Fruit fly (Drosophila melanogaster) whole organism, embryonic: ENCODE results near the gene CG6766.

Source experiments
- CG10267 ChIP-seq: fragments of 200-800 bp; sonication (Bioruptor generic); optimal IDR thresholded peaks from 2 replicates; lab custom pipeline; 2018; ENCODE audit warnings: missing biosample characterization, mild to moderate bottlenecking, missing genetic modification characterization, moderate library complexity
- CG10274 ChIP-seq: fragments of 200-800 bp; sonication (Bioruptor generic); optimal IDR thresholded peaks from 3 replicates; lab custom pipeline; 2017; ENCODE audit warnings: missing biosample characterization, mild to moderate bottlenecking, missing genetic modification characterization
- CG11456 ChIP-seq: fragments of 200-800 bp; sonication (Bioruptor generic); IDR thresholded peaks from 3 replicates; pipeline ENCODE4 v1.3.6; 2022; ENCODE audit warnings: missing biosample characterization, missing genetic modification characterization
- CG12219 ChIP-seq: fragments of 200-800 bp; sonication (Bioruptor generic); optimal IDR thresholded peaks from 3 replicates; lab custom pipeline; 2018; ENCODE audit warnings: missing biosample characterization, mild to moderate bottlenecking, missing genetic modification characterization
- CG12391 ChIP-seq: fragments of 200-800 bp; sonication (Bioruptor generic); optimal IDR thresholded peaks from 3 replicates; lab custom pipeline; 2018; ENCODE audit warnings: missing biosample characterization, mild to moderate bottlenecking, missing genetic modification characterization, moderate library complexity
- CG13624 ChIP-seq: fragments of 200-800 bp; sonication (Bioruptor generic); optimal IDR thresholded peaks from 2 replicates; lab custom pipeline; 2016; ENCODE audit warnings: missing biosample characterization, missing genetic modification characterization
- CG13894 ChIP-seq: fragments of 200-800 bp; sonication (Bioruptor generic); optimal IDR thresholded peaks from 3 replicates; lab custom pipeline; 2018; ENCODE audit warnings: missing biosample characterization, mild to moderate bottlenecking, missing genetic modification characterization, moderate library complexity
- CG15073 ChIP-seq: fragments of 200-800 bp; sonication (Bioruptor generic); optimal IDR thresholded peaks from 2 replicates; lab custom pipeline; 2016; ENCODE audit warnings: missing biosample characterization, missing genetic modification characterization
- CG15479 ChIP-seq: fragments of 200-800 bp; sonication (Bioruptor generic); optimal IDR thresholded peaks from 3 replicates; lab custom pipeline; 2019; ENCODE audit warnings: missing biosample characterization, mild to moderate bottlenecking, missing genetic modification characterization, moderate library complexity
- CG15696 ChIP-seq: fragments of 200-800 bp; sonication (Bioruptor generic); optimal IDR thresholded peaks from 2 replicates; lab custom pipeline; 2019; ENCODE audit warnings: missing biosample characterization, mild to moderate bottlenecking, missing genetic modification characterization, moderate library complexity
- CG17186 ChIP-seq: fragments of 200-800 bp; sonication (Bioruptor generic); optimal IDR thresholded peaks from 3 replicates; lab custom pipeline; 2017; ENCODE audit warnings: missing biosample characterization, missing genetic modification reagents, missing genetic modification characterization
- CG17359 ChIP-seq: fragments of 200-800 bp; sonication (Bioruptor generic); optimal IDR thresholded peaks from 3 replicates; lab custom pipeline; 2018; ENCODE audit warnings: missing biosample characterization, mild to moderate bottlenecking, missing genetic modification characterization, moderate library complexity
- CG2199 ChIP-seq: fragments of 200-800 bp; sonication (Bioruptor generic); IDR thresholded peaks from 3 replicates; pipeline ENCODE4 v1.3.6; 2022; ENCODE audit warnings: missing biosample characterization, missing genetic modification characterization
- CG30403 ChIP-seq: fragments of 200-800 bp; sonication (Bioruptor generic); optimal IDR thresholded peaks from 3 replicates; lab custom pipeline; 2016; ENCODE audit warnings: missing biosample characterization, missing genetic modification characterization
- CG8290 ChIP-seq, 3 experiments: fragments of 200-800 bp; sonication (Bioruptor generic); optimal IDR thresholded peaks; 2 replicates each; lab custom pipeline; 2016 to 2019; ENCODE audit warnings: missing biosample characterization in 3 of 3, missing genetic modification characterization in 3 of 3, mild to moderate bottlenecking in 2 of 3, moderate library complexity in 1 of 3
- CG9437 ChIP-seq: fragments of 200-800 bp; sonication (Bioruptor generic); optimal IDR thresholded peaks from 2 replicates; lab custom pipeline; 2018; ENCODE audit warnings: missing biosample characterization, mild to moderate bottlenecking, missing genetic modification characterization
- CkIIα-i1 ChIP-seq: fragments of 200-800 bp; sonication (Bioruptor generic); IDR thresholded peaks from 2 replicates; pipeline ENCODE4 v1.3.6; 2022; ENCODE audit warnings: missing biosample characterization, missing genetic modification characterization
- Dad ChIP-seq: fragments of 200-800 bp; sonication (Bioruptor generic); optimal IDR thresholded peaks from 3 replicates; lab custom pipeline; 2016; ENCODE audit warnings: missing biosample characterization, missing genetic modification characterization
- Dek ChIP-seq: fragments of 200-800 bp; sonication (Bioruptor generic); optimal IDR thresholded peaks from 3 replicates; lab custom pipeline; 2019; ENCODE audit warnings: missing biosample characterization, mild to moderate bottlenecking, missing genetic modification characterization, moderate library complexity
- Drgx ChIP-seq: fragments of 200-800 bp; sonication (Bioruptor generic); IDR thresholded peaks from 2 replicates; pipeline ENCODE4 v1.3.6; 2022; ENCODE audit warnings: missing biosample characterization, missing genetic modification characterization
- E2f2 ChIP-seq: fragments of 200-800 bp; sonication (Bioruptor generic); IDR thresholded peaks from 2 replicates; pipeline ENCODE4 v1.3.6; 2022; ENCODE audit warnings: missing biosample characterization, missing genetic modification characterization
- Ets65A ChIP-seq: fragments of 200-800 bp; sonication (Bioruptor generic); peaks from one replicate; lab custom pipeline; 2016; ENCODE audit warnings: missing biosample characterization, missing genetic modification characterization
- Gug ChIP-seq: fragments of 200-800 bp; sonication (Bioruptor generic); IDR thresholded peaks from 4 replicates; pipeline ENCODE4 v1.3.6; 2022; ENCODE audit warnings: missing biosample characterization, missing genetic modification characterization
- HmgD ChIP-seq: fragments of 200-800 bp; sonication (Bioruptor generic); optimal IDR thresholded peaks from 3 replicates; lab custom pipeline; 2016; ENCODE audit warnings: missing biosample characterization, missing genetic modification characterization
- NFAT ChIP-seq: fragments of 200-800 bp; sonication (Bioruptor generic); IDR thresholded peaks from 2 replicates; pipeline ENCODE4 v1.3.6; 2022; ENCODE audit warnings: missing biosample characterization, missing genetic modification characterization
- Nf-YC ChIP-seq: fragments of 200-800 bp; optimal IDR thresholded peaks from 3 replicates; lab custom pipeline; 2019; ENCODE audit warnings: missing biosample characterization, mild to moderate bottlenecking, missing genetic modification characterization, moderate library complexity
- Oaz ChIP-seq: fragments of 200-800 bp; sonication (Bioruptor generic); IDR thresholded peaks from 2 replicates; pipeline ENCODE4 v1.3.6; 2022; ENCODE audit warnings: missing biosample characterization, missing genetic modification characterization
- PHDP ChIP-seq: fragments of 200-800 bp; sonication (Bioruptor generic); optimal IDR thresholded peaks from 3 replicates; lab custom pipeline; 2018; ENCODE audit warnings: missing biosample characterization, mild to moderate bottlenecking, missing genetic modification characterization, moderate library complexity
- Pdp1 ChIP-seq, 2 experiments: fragments of 200-800 bp; sonication (Bioruptor generic); optimal IDR thresholded peaks; 3 replicates each; lab custom pipeline; 2016; ENCODE audit warnings: missing biosample characterization in 2 of 2, missing genetic modification characterization in 2 of 2, mild to moderate bottlenecking in 1 of 2, moderate library complexity in 1 of 2
- Rx ChIP-seq: fragments of 200-800 bp; sonication (Bioruptor generic); IDR thresholded peaks from 2 replicates; pipeline ENCODE4 v1.3.6; 2022; ENCODE audit warnings: missing biosample characterization, missing genetic modification characterization
- Scr ChIP-seq: fragments of 200-800 bp; sonication (Bioruptor generic); IDR thresholded peaks from 2 replicates; pipeline ENCODE4 v1.3.6; 2022; ENCODE audit warnings: missing biosample characterization, missing genetic modification characterization; ENCODE audit not compliant: partially characterized antibody
- Spps ChIP-seq: fragments of 200-800 bp; sonication (Bioruptor generic); optimal IDR thresholded peaks from 2 replicates; lab custom pipeline; 2018; ENCODE audit warnings: missing biosample characterization, mild to moderate bottlenecking, missing genetic modification characterization
- Sry-β ChIP-seq: fragments of 200-800 bp; sonication (Bioruptor generic); optimal IDR thresholded peaks from 2 replicates; lab custom pipeline; 2018; ENCODE audit warnings: missing biosample characterization, mild to moderate bottlenecking, missing genetic modification characterization, moderate library complexity
- Stat92E ChIP-seq, 3 experiments: fragments of >200 bp in 2 of 3; fragments of 200-800 bp in 1 of 3; sonication (Bioruptor generic) in 1 of 3; optimal IDR thresholded peaks; 2 replicates each; lab custom pipeline; 2017 to 2019; ENCODE audit warnings: missing biosample characterization in 3 of 3, missing genetic modification characterization in 3 of 3, mild to moderate bottlenecking in 1 of 3, moderate library complexity in 1 of 3
- bigmax ChIP-seq: fragments of 200-800 bp; sonication (Bioruptor generic); optimal IDR thresholded peaks from 2 replicates; lab custom pipeline; 2018; ENCODE audit warnings: missing biosample characterization, mild to moderate bottlenecking, missing genetic modification characterization
- chif ChIP-seq, 2 experiments: fragments of 200-800 bp; sonication (Bioruptor generic); optimal IDR thresholded peaks; 3 replicates each; lab custom pipeline; 2016; ENCODE audit warnings: missing biosample characterization in 2 of 2, missing genetic modification characterization in 2 of 2
- croc ChIP-seq: fragments of 200-800 bp; sonication (Bioruptor generic); conservative IDR thresholded peaks from 3 replicates; pipeline ENCODE4 v1.3.6; 2022; ENCODE audit warnings: missing biosample characterization, missing genetic modification characterization
- eve ChIP-seq, 2 experiments: fragments of >200 bp; optimal IDR thresholded peaks; 2 replicates each; lab custom pipeline; 2017; ENCODE audit warnings: missing biosample characterization in 2 of 2, missing genetic modification characterization in 2 of 2
- hkb ChIP-seq, 2 experiments: fragments of 200-800 bp in 1 of 2; fragments of >200 bp in 1 of 2; sonication (Bioruptor generic) in 1 of 2; IDR thresholded peaks in 1 of 2; optimal IDR thresholded peaks in 1 of 2; 2 replicates each; pipeline versions ENCODE4 v1.3.6 to Lab custom; 2017 to 2022; ENCODE audit warnings: missing biosample characterization in 1 of 2, missing genetic modification characterization in 1 of 2
- ind ChIP-seq: fragments of 200-800 bp; sonication (Bioruptor generic); optimal IDR thresholded peaks from 3 replicates; lab custom pipeline; 2016; ENCODE audit warnings: missing biosample characterization, missing genetic modification characterization
- jumu ChIP-seq: fragments of 200-800 bp; sonication (Bioruptor generic); optimal IDR thresholded peaks from 3 replicates; lab custom pipeline; 2016; ENCODE audit warnings: missing biosample characterization, missing genetic modification characterization
- lilli ChIP-seq: fragments of 200-800 bp; sonication (Bioruptor generic); optimal IDR thresholded peaks from 3 replicates; lab custom pipeline; 2016; ENCODE audit warnings: missing biosample characterization, missing genetic modification characterization
- luna ChIP-seq: fragments of 200-800 bp; sonication (Bioruptor generic); optimal IDR thresholded peaks from 2 replicates; lab custom pipeline; 2016; ENCODE audit warnings: missing biosample characterization, missing genetic modification characterization
- nerfin-2 ChIP-seq: fragments of 200-800 bp; sonication (Bioruptor generic); IDR thresholded peaks from 2 replicates; pipeline ENCODE4 v1.3.6; 2022; ENCODE audit warnings: missing biosample characterization, missing genetic modification characterization; ENCODE audit not compliant: partially characterized antibody
- odd ChIP-seq: fragments of 200-800 bp; sonication (Bioruptor generic); optimal IDR thresholded peaks from 2 replicates; lab custom pipeline; 2017; ENCODE audit warnings: missing biosample characterization, mild to moderate bottlenecking, missing genetic modification characterization
- pum ChIP-seq: fragments of 200-800 bp; sonication (Bioruptor generic); optimal IDR thresholded peaks from 2 replicates; lab custom pipeline; 2016; ENCODE audit warnings: missing biosample characterization, missing genetic modification characterization
- repo ChIP-seq: fragments of 200-800 bp; sonication (Bioruptor generic); optimal IDR thresholded peaks from 2 replicates; lab custom pipeline; 2016; ENCODE audit warnings: missing biosample characterization, missing genetic modification characterization
- run ChIP-seq: fragments of 200-800 bp; sonication (Bioruptor generic); optimal IDR thresholded peaks from 3 replicates; lab custom pipeline; 2018; ENCODE audit warnings: missing biosample characterization, mild to moderate bottlenecking, missing genetic modification characterization
- sens-2 ChIP-seq: fragments of 200-800 bp; sonication (Bioruptor generic); IDR thresholded peaks from 2 replicates; pipeline ENCODE4 v1.3.6; 2022; ENCODE audit warnings: missing biosample characterization, missing genetic modification characterization
- tx ChIP-seq: fragments of 200-800 bp; sonication (Bioruptor generic); optimal IDR thresholded peaks from 2 replicates; lab custom pipeline; 2016; ENCODE audit warnings: missing biosample characterization, missing genetic modification characterization

Gene CG6766

dm6 chr2L:12025505-12025904, 15.0 kb downstream of the CG6766 start (continued):
- no peak for TF ChIP-seq hkb (optimal IDR thresholded peaks at IDR 0.05; lab: Kevin White, UChicago)
- no peak for TF ChIP-seq hkb (GFP tag; IDR thresholded peaks at IDR 0.05; lab: Robert Waterston, UW)
- TF ChIP-seq CG30403 (GFP tag; lab: Kevin White, UChicago) = no peak
- TF ChIP-seq Nf-YC (tag; lab: Kevin White, UChicago) = peak; percentile 5
- TF ChIP-seq HmgD = no peak
- TF ChIP-seq Ets65A (GFP tag; lab: Kevin White, UChicago) = peak; percentile 70
- no peak for TF ChIP-seq Spps (tag; lab: Kevin White, UChicago)
- TF ChIP-seq NFAT = no peak
- TF ChIP-seq Gug (GFP tag; lab: Robert Waterston, UW) = no peak
- TF ChIP-seq chif (GFP tag; optimal IDR thresholded peaks at IDR 0.05; lab: Kevin White, UChicago) = no peak
- no peak for TF ChIP-seq CG12391 (tag; lab: Kevin White, UChicago)
- peak; percentile 67 for TF ChIP-seq Drgx (GFP tag; lab: Robert Waterston, UW)
- TF ChIP-seq eve (GFP tag; optimal IDR thresholded peaks at IDR 0.05; lab: Kevin White, UChicago) = no peak
- TF ChIP-seq CG2199 = 0 out of 3 replicates have a peak, but pooled peaks have one; percentile 55
- peak; percentile 98 for TF ChIP-seq CG10274 (GFP tag; lab: Kevin White, UChicago)
- TF ChIP-seq PHDP (tag; lab: Kevin White, UChicago) = peak; percentile 4
- TF ChIP-seq Stat92E (GFP tag; optimal IDR thresholded peaks at IDR 0.05; lab: Kevin White, UChicago) = no peak
- TF ChIP-seq run (tag; lab: Kevin White, UChicago) = no peak
- TF ChIP-seq CG13894 = no peak
- TF ChIP-seq repo = no peak
- no peak for TF ChIP-seq CG10267 (tag; lab: Kevin White, UChicago)
- no peak for TF ChIP-seq Oaz (GFP tag; lab: Robert Waterston, UW)
- TF ChIP-seq CkIIα-i1 (GFP tag; lab: Robert Waterston, UW) = no peak
- peak; percentile 7 for TF ChIP-seq CG17359 (tag; lab: Kevin White, UChicago)
- no peak for TF ChIP-seq luna (GFP tag; lab: Kevin White, UChicago)
- TF ChIP-seq jumu (GFP tag; lab: Kevin White, UChicago) = no peak
- no peak for TF ChIP-seq Scr
- no peak for TF ChIP-seq tx (GFP tag; lab: Kevin White, UChicago)
- no peak for TF ChIP-seq CG15479 (GFP tag; lab: Kevin White, UChicago)
- no peak for TF ChIP-seq lilli (GFP tag; lab: Kevin White, UChicago)
- TF ChIP-seq nerfin-2 = no peak
- peak; percentile 0 for TF ChIP-seq ind (GFP tag; lab: Kevin White, UChicago)
- no peak for TF ChIP-seq Dad (GFP tag; lab: Kevin White, UChicago)
- 0 out of 3 replicates have a peak, but pooled peaks have one; percentile 24 for TF ChIP-seq CG11456 (GFP tag; lab: Robert Waterston, UW)
- TF ChIP-seq CG12219 = peak; percentile 3
- no peak for TF ChIP-seq bigmax
- no peak for TF ChIP-seq croc (GFP tag; lab: Robert Waterston, UW)
- TF ChIP-seq CG8290 (GFP tag; optimal IDR thresholded peaks at IDR 0.05; lab: Kevin White, UChicago) = no peak
- TF ChIP-seq CG8290 (tag; optimal IDR thresholded peaks at IDR 0.05; lab: Kevin White, UChicago) = peak in 1 of 2 experiments; percentile 74
- no peak for TF ChIP-seq CG9437 (GFP tag; lab: Kevin White, UChicago)
- no peak for TF ChIP-seq Sry-β
- no peak for TF ChIP-seq Dek (tag; lab: Kevin White, UChicago)
- no peak for TF ChIP-seq CG15696 (tag; lab: Kevin White, UChicago)
- TF ChIP-seq Rx (GFP tag; lab: Robert Waterston, UW) = no peak
- no peak for TF ChIP-seq CG13624 (GFP tag; lab: Kevin White, UChicago)
- TF ChIP-seq Pdp1 (GFP tag; optimal IDR thresholded peaks at IDR 0.05; lab: Kevin White, UChicago) = no peak
- TF ChIP-seq CG17186 (GFP tag; lab: Kevin White, UChicago) = no peak
- peak; percentile 11; the same call in 1 of the 2 replicates for TF ChIP-seq E2f2 (GFP tag; lab: Robert Waterston, UW)
- TF ChIP-seq pum (GFP tag; lab: Kevin White, UChicago) = no peak
- TF ChIP-seq sens-2 (GFP tag; lab: Robert Waterston, UW) = no peak
- no peak for TF ChIP-seq CG15073 (GFP tag; lab: Kevin White, UChicago)
- no peak for TF ChIP-seq odd (GFP tag; lab: Kevin White, UChicago)
